Fruit fly (Drosophila melanogaster) whole organism, embryonic: ENCODE measurements around the gene CG31321.

Experiments
- Antp ChIP-seq: fragments of 200-800 bp; sonication (Bioruptor generic); optimal IDR thresholded peaks from 3 replicates; lab custom pipeline; 2016; ENCODE audit warnings: missing biosample characterization, missing genetic modification characterization
- Atf-2 ChIP-seq: fragments of 200-800 bp; sonication (Bioruptor generic); optimal IDR thresholded peaks from 2 replicates; lab custom pipeline; 2016; ENCODE audit warnings: missing biosample characterization, missing genetic modification characterization
- BtbVII ChIP-seq: fragments of 200-800 bp; sonication (Bioruptor generic); optimal IDR thresholded peaks from 3 replicates; lab custom pipeline; 2017; ENCODE audit warnings: missing biosample characterization, mild to moderate bottlenecking, missing genetic modification characterization
- CG10431 ChIP-seq: fragments of 200-800 bp; sonication (Bioruptor generic); optimal IDR thresholded peaks from 3 replicates; lab custom pipeline; 2018; ENCODE audit warnings: missing biosample characterization, mild to moderate bottlenecking, missing genetic modification characterization
- CG11085 ChIP-seq: fragments of 200-800 bp; sonication (Bioruptor generic); IDR thresholded peaks from 2 replicates; pipeline ENCODE4 v1.3.6; 2022; ENCODE audit warnings: missing biosample characterization, missing genetic modification characterization
- CG12391 ChIP-seq: fragments of 200-800 bp; sonication (Bioruptor generic); optimal IDR thresholded peaks from 3 replicates; lab custom pipeline; 2018; ENCODE audit warnings: missing biosample characterization, mild to moderate bottlenecking, missing genetic modification characterization, moderate library complexity
- CG12942 ChIP-seq: fragments of 200-800 bp; sonication (Bioruptor generic); optimal IDR thresholded peaks from 3 replicates; lab custom pipeline; 2016; ENCODE audit warnings: missing biosample characterization, missing genetic modification characterization
- CG13894 ChIP-seq: fragments of 200-800 bp; sonication (Bioruptor generic); optimal IDR thresholded peaks from 3 replicates; lab custom pipeline; 2018; ENCODE audit warnings: missing biosample characterization, mild to moderate bottlenecking, missing genetic modification characterization, moderate library complexity
- CG15479 ChIP-seq: fragments of 200-800 bp; sonication (Bioruptor generic); optimal IDR thresholded peaks from 3 replicates; lab custom pipeline; 2019; ENCODE audit warnings: missing biosample characterization, mild to moderate bottlenecking, missing genetic modification characterization, moderate library complexity
- CG1603 ChIP-seq: fragments of 200-800 bp; sonication (Bioruptor generic); optimal IDR thresholded peaks from 2 replicates; lab custom pipeline; 2019; ENCODE audit warnings: missing biosample characterization, mild to moderate bottlenecking, missing genetic modification characterization, moderate library complexity
- CG16813 ChIP-seq: fragments of 200-800 bp; sonication (Bioruptor generic); IDR thresholded peaks from 3 replicates; pipeline ENCODE4 v1.3.6; 2022; ENCODE audit warnings: missing biosample characterization, missing genetic modification characterization; ENCODE audit not compliant: partially characterized antibody
- CG16815 ChIP-seq: fragments of 200-800 bp; sonication (Bioruptor generic); optimal IDR thresholded peaks from 3 replicates; lab custom pipeline; 2017; ENCODE audit warnings: missing biosample characterization, mild to moderate bottlenecking, missing genetic modification characterization
- CG17802 ChIP-seq: fragments of 200-800 bp; sonication (Bioruptor generic); optimal IDR thresholded peaks from 2 replicates; lab custom pipeline; 2018; ENCODE audit warnings: missing biosample characterization, mild to moderate bottlenecking, missing genetic modification characterization, moderate library complexity
- CG18262 ChIP-seq: fragments of 200-800 bp; optimal IDR thresholded peaks from 3 replicates; lab custom pipeline; 2019; ENCODE audit warnings: missing biosample characterization, mild to moderate bottlenecking, missing genetic modification characterization, moderate library complexity
- CG18599 ChIP-seq: fragments of 200-800 bp; sonication (Bioruptor generic); optimal IDR thresholded peaks from 3 replicates; lab custom pipeline; 2017; ENCODE audit warnings: missing biosample characterization, missing genetic modification characterization, mild to moderate bottlenecking, moderate library complexity, missing genetic modification reagents
- CG18619 ChIP-seq: fragments of 200-800 bp; sonication (Bioruptor generic); optimal IDR thresholded peaks from 3 replicates; lab custom pipeline; 2017; ENCODE audit warnings: missing biosample characterization, mild to moderate bottlenecking, missing genetic modification characterization
- CG4820 ChIP-seq: fragments of 200-800 bp; sonication (Bioruptor generic); optimal IDR thresholded peaks from 3 replicates; lab custom pipeline; 2016; ENCODE audit warnings: missing biosample characterization, missing genetic modification characterization
- CG6254 ChIP-seq: fragments of 200-800 bp; sonication (Bioruptor generic); optimal IDR thresholded peaks from 3 replicates; lab custom pipeline; 2017; ENCODE audit warnings: mild to moderate bottlenecking, missing biosample characterization, missing genetic modification reagents, missing genetic modification characterization
- CHES-1-like ChIP-seq: fragments of 200-800 bp; sonication (Bioruptor generic); optimal IDR thresholded peaks from 2 replicates; lab custom pipeline; 2016; ENCODE audit warnings: missing biosample characterization, missing genetic modification characterization
- Camta ChIP-seq: fragments of 200-800 bp; sonication (Bioruptor generic); optimal IDR thresholded peaks from 2 replicates; lab custom pipeline; 2016; ENCODE audit warnings: missing biosample characterization, missing genetic modification characterization
- Dip2 ChIP-seq: fragments of 200-800 bp; sonication (Bioruptor generic); IDR thresholded peaks from 2 replicates; pipeline ENCODE4 v1.3.6; 2022; ENCODE audit warnings: missing biosample characterization, missing genetic modification characterization
- Dll ChIP-seq: fragments of 200-800 bp; sonication (Bioruptor generic); IDR thresholded peaks from 4 replicates; pipeline ENCODE4 v1.3.6; 2022; ENCODE audit warnings: missing biosample characterization, missing genetic modification characterization; ENCODE audit not compliant: partially characterized antibody
- H15 ChIP-seq: fragments of 200-800 bp; sonication (Bioruptor generic); IDR thresholded peaks from 3 replicates; pipeline ENCODE4 v1.3.6; 2022; ENCODE audit warnings: missing biosample characterization, missing genetic modification characterization
- HmgD ChIP-seq: fragments of 200-800 bp; sonication (Bioruptor generic); optimal IDR thresholded peaks from 3 replicates; lab custom pipeline; 2016; ENCODE audit warnings: missing biosample characterization, missing genetic modification characterization
- Jarid2 ChIP-seq: fragments of 200-800 bp; sonication (Bioruptor generic); optimal IDR thresholded peaks from 3 replicates; lab custom pipeline; 2017; ENCODE audit warnings: mild to moderate bottlenecking, missing biosample characterization, missing genetic modification reagents, missing genetic modification characterization
- NK7.1 ChIP-seq: fragments of 200-800 bp; sonication (Bioruptor generic); optimal IDR thresholded peaks from 3 replicates; lab custom pipeline; 2016; ENCODE audit warnings: missing biosample characterization, missing genetic modification characterization
- Nf-YA ChIP-seq: fragments of 200-800 bp; sonication (Bioruptor generic); IDR thresholded peaks from 2 replicates; pipeline ENCODE4 v1.3.6; 2022; ENCODE audit warnings: missing biosample characterization, missing genetic modification characterization
- Nf-YB ChIP-seq: fragments of 200-800 bp; sonication (Bioruptor generic); optimal IDR thresholded peaks from 3 replicates; lab custom pipeline; 2019; ENCODE audit warnings: missing biosample characterization, mild to moderate bottlenecking, missing genetic modification characterization, moderate library complexity
- Oaz ChIP-seq: fragments of 200-800 bp; sonication (Bioruptor generic); IDR thresholded peaks from 2 replicates; pipeline ENCODE4 v1.3.6; 2022; ENCODE audit warnings: missing biosample characterization, missing genetic modification characterization
- PHDP ChIP-seq: fragments of 200-800 bp; sonication (Bioruptor generic); optimal IDR thresholded peaks from 3 replicates; lab custom pipeline; 2018; ENCODE audit warnings: missing biosample characterization, mild to moderate bottlenecking, missing genetic modification characterization, moderate library complexity
- Pdp1 ChIP-seq, 2 experiments: fragments of 200-800 bp; sonication (Bioruptor generic); optimal IDR thresholded peaks; 3 replicates each; lab custom pipeline; 2016; ENCODE audit warnings: missing biosample characterization in 2 of 2, missing genetic modification characterization in 2 of 2, mild to moderate bottlenecking in 1 of 2, moderate library complexity in 1 of 2
- Sox100B ChIP-seq: fragments of 200-800 bp; sonication (Bioruptor generic); optimal IDR thresholded peaks from 3 replicates; lab custom pipeline; 2018; ENCODE audit warnings: missing biosample characterization, mild to moderate bottlenecking, missing genetic modification characterization
- Tbp ChIP-seq: fragments of >200 bp; optimal IDR thresholded peaks from 2 replicates; lab custom pipeline; 2018; ENCODE audit warnings: missing biosample characterization, missing genetic modification characterization
- btn ChIP-seq: fragments of 200-800 bp; sonication (Bioruptor generic); optimal IDR thresholded peaks from 2 replicates; lab custom pipeline; 2016; ENCODE audit warnings: missing biosample characterization, missing genetic modification characterization
- crc ChIP-seq: fragments of 200-800 bp; sonication (Bioruptor generic); optimal IDR thresholded peaks from 2 replicates; lab custom pipeline; 2016; ENCODE audit warnings: missing biosample characterization, missing genetic modification characterization
- gcm2 ChIP-seq: fragments of 200-800 bp; sonication (Bioruptor generic); optimal IDR thresholded peaks from 2 replicates; lab custom pipeline; 2016; ENCODE audit warnings: missing biosample characterization, missing genetic modification characterization
- gem ChIP-seq: fragments of 200-800 bp; sonication (Bioruptor generic); optimal IDR thresholded peaks from 2 replicates; lab custom pipeline; 2019; ENCODE audit warnings: missing biosample characterization, mild to moderate bottlenecking, missing genetic modification characterization, moderate library complexity
- gsb ChIP-seq: fragments of 200-800 bp; sonication (Bioruptor generic); IDR thresholded peaks from 2 replicates; pipeline ENCODE4 v1.3.6; 2022; ENCODE audit warnings: missing biosample characterization, missing genetic modification characterization
- hb ChIP-seq: fragments of 200-800 bp; sonication (Bioruptor generic); IDR thresholded peaks from 3 replicates; pipeline ENCODE4 v1.3.6; 2022; ENCODE audit warnings: missing biosample characterization, missing genetic modification characterization; ENCODE audit not compliant: partially characterized antibody
- jumu ChIP-seq: fragments of 200-800 bp; sonication (Bioruptor generic); optimal IDR thresholded peaks from 3 replicates; lab custom pipeline; 2016; ENCODE audit warnings: missing biosample characterization, missing genetic modification characterization
- lab ChIP-seq: fragments of 200-800 bp; sonication (Bioruptor generic); optimal IDR thresholded peaks from 3 replicates; lab custom pipeline; 2017; ENCODE audit warnings: missing biosample characterization, missing genetic modification characterization, mild to moderate bottlenecking, moderate library complexity, missing genetic modification reagents
- lmd ChIP-seq: fragments of 200-800 bp; sonication (Bioruptor generic); IDR thresholded peaks from 2 replicates; pipeline ENCODE4 v1.3.6; 2022; ENCODE audit warnings: missing biosample characterization, missing genetic modification characterization
- pita ChIP-seq: fragments of 200-800 bp; sonication (Bioruptor generic); optimal IDR thresholded peaks from 2 replicates; lab custom pipeline; 2017; ENCODE audit warnings: missing biosample characterization, mild to moderate bottlenecking, missing genetic modification characterization
- ranshi ChIP-seq: fragments of 200-800 bp; sonication (Bioruptor generic); IDR thresholded peaks from 2 replicates; pipeline ENCODE4 v1.3.6; 2022; ENCODE audit warnings: missing biosample characterization, missing genetic modification characterization
- schlank ChIP-seq: fragments of 200-800 bp; sonication (Bioruptor generic); optimal IDR thresholded peaks from 2 replicates; lab custom pipeline; 2018; ENCODE audit warnings: missing biosample characterization, mild to moderate bottlenecking, missing genetic modification characterization
- shn ChIP-seq: fragments of 200-800 bp; sonication (Bioruptor generic); optimal IDR thresholded peaks from 3 replicates; lab custom pipeline; 2016; ENCODE audit warnings: missing biosample characterization, missing genetic modification characterization
- sim ChIP-seq: fragments of 200-800 bp; sonication (Bioruptor generic); IDR thresholded peaks from 2 replicates; pipeline ENCODE4 v1.3.6; 2022; ENCODE audit warnings: missing biosample characterization, missing genetic modification characterization
- sisA ChIP-seq: fragments of 200-800 bp; sonication (Bioruptor generic); IDR thresholded peaks from 2 replicates; pipeline ENCODE4 v1.3.6; 2022; ENCODE audit warnings: missing biosample characterization, missing genetic modification characterization
- sqz ChIP-seq: fragments of 200-800 bp; sonication (Bioruptor generic); optimal IDR thresholded peaks from 3 replicates; lab custom pipeline; 2018; ENCODE audit warnings: missing biosample characterization, mild to moderate bottlenecking, missing genetic modification characterization
- ttk ChIP-seq: fragments of 200-800 bp; sonication (Bioruptor generic); IDR thresholded peaks from 2 replicates; pipeline ENCODE4 v2.1.2; 2022; ENCODE audit warnings: missing biosample characterization, missing genetic modification characterization
- unc-4 ChIP-seq: fragments of 200-800 bp; sonication (Bioruptor generic); IDR thresholded peaks from 2 replicates; pipeline ENCODE4 v1.3.6; 2022; ENCODE audit warnings: missing biosample characterization, missing genetic modification characterization; ENCODE audit not compliant: partially characterized antibody

Gene CG31321

DNA sequence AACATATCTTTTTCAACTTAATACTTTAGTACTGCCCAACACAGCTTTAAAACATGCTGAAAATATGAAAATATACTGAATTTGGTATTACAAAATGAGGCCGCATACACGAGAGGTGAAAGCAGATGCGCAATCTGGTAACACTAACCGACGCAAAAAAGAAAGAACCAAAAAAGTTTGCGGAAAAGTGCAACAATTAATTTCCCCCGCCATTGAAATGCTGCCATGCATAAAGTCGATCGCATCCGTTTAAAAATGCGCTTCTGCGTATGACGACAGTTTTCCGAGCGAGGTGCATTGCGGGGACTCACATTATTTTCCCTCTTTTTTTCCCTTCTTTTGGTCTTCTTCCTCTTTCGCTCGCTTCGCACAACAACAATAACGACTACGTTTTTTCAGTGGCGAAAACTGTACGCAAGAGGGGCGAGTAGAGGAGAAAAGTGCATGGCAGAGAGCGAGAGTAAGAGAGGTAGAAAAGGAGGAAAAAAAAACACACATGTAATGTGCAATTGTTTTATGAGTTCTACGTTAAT, 5.8 kb downstream of the CG31321 start, which contains the start of gene Set8 (continued):
- TF ChIP-seq CG10431 (GFP tag; lab: Kevin White, UChicago): peak; percentile 99
- TF ChIP-seq btn: no peak
- TF ChIP-seq Camta (GFP tag; lab: Kevin White, UChicago): no peak
- TF ChIP-seq CG16813 (GFP tag; lab: Robert Waterston, UW): no peak
- peak; percentile 18 for TF ChIP-seq CG12391 (tag; lab: Kevin White, UChicago)
- no peak for TF ChIP-seq CG6254
- TF ChIP-seq CG18619: no peak
- TF ChIP-seq Dll (GFP tag; lab: Robert Waterston, UW): peak; percentile 38; the same call in 2 of the 4 replicates
- TF ChIP-seq Jarid2 (GFP tag; lab: Kevin White, UChicago): no peak
- TF ChIP-seq gem: no peak
- peak; percentile 25 for TF ChIP-seq HmgD (GFP tag; lab: Kevin White, UChicago)
- no peak for TF ChIP-seq Dip2 (GFP tag; lab: Robert Waterston, UW)
- TF ChIP-seq CG18262 (tag; lab: Kevin White, UChicago): no peak
- TF ChIP-seq Antp: no peak
- TF ChIP-seq crc (GFP tag; lab: Kevin White, UChicago): no peak
- TF ChIP-seq Tbp (GFP tag; lab: Kevin White, UChicago): no peak
- no peak for TF ChIP-seq CG16815 (GFP tag; lab: Kevin White, UChicago)
- peak; percentile 95 for TF ChIP-seq sqz (GFP tag; lab: Kevin White, UChicago)
- no peak for TF ChIP-seq CG13894
- TF ChIP-seq CG4820 (GFP tag; lab: Kevin White, UChicago): no peak
- TF ChIP-seq H15 (GFP tag; lab: Robert Waterston, UW): no peak
- TF ChIP-seq CG17802: no peak
- TF ChIP-seq Atf-2: no peak
- TF ChIP-seq hb (GFP tag; lab: Robert Waterston, UW): no peak
- TF ChIP-seq PHDP: no peak
- TF ChIP-seq CHES-1-like (GFP tag; lab: Kevin White, UChicago): peak; percentile 61
- no peak for TF ChIP-seq Nf-YA (GFP tag; lab: Robert Waterston, UW)
- no peak for TF ChIP-seq gsb (GFP tag; lab: Robert Waterston, UW)
- no peak for TF ChIP-seq gcm2
- no peak for TF ChIP-seq CG11085 (GFP tag; lab: Robert Waterston, UW)
- no peak for TF ChIP-seq Sox100B (GFP tag; lab: Kevin White, UChicago)
- TF ChIP-seq CG12942: no peak
- TF ChIP-seq schlank (tag; lab: Kevin White, UChicago): no peak
- TF ChIP-seq pita (GFP tag; lab: Kevin White, UChicago): no peak
- TF ChIP-seq ranshi (GFP tag; lab: Robert Waterston, UW): no peak
- TF ChIP-seq lab (GFP tag; lab: Kevin White, UChicago): no peak
- no peak for TF ChIP-seq NK7.1 (GFP tag; lab: Kevin White, UChicago)
- TF ChIP-seq CG1603 (tag; lab: Kevin White, UChicago): no peak
- TF ChIP-seq shn (GFP tag; lab: Kevin White, UChicago): no peak
- no peak for TF ChIP-seq sisA (GFP tag; lab: Robert Waterston, UW)
- TF ChIP-seq ttk: no peak
- no peak for TF ChIP-seq sim
- TF ChIP-seq unc-4 (GFP tag; lab: Robert Waterston, UW): 0 out of 2 replicates have a peak, but pooled peaks have one; percentile 15
- TF ChIP-seq jumu (GFP tag; lab: Kevin White, UChicago): no peak
- TF ChIP-seq CG18599 (GFP tag; lab: Kevin White, UChicago): no peak
- no peak for TF ChIP-seq Nf-YB
- no peak for TF ChIP-seq lmd
- no peak for TF ChIP-seq BtbVII (GFP tag; lab: Kevin White, UChicago)
- TF ChIP-seq Pdp1 (GFP tag; optimal IDR thresholded peaks at IDR 0.05; lab: Kevin White, UChicago): no peak
- TF ChIP-seq Oaz: no peak
- TF ChIP-seq CG15479 (GFP tag; lab: Kevin White, UChicago): peak; percentile 71
